Worm (Caenorhabditis elegans): ENCODE results near the gene pxl-1.

ce11 chrIII:5938790-5939452 lies 43.1 kb upstream of the pxl-1 start:
- peak; percentile 26 for TF ChIP-seq snpc-1.3 (tag; optimal IDR thresholded peaks at IDR 0.05; ENCODE audit: insufficient read depth)
- TF ChIP-seq nhr-80 (tag; optimal IDR thresholded peaks at IDR 0.05), result peak; percentile 46
- TF ChIP-seq F10E7.11 (tag; optimal IDR thresholded peaks at IDR 0.05), result no peak
- no peak for TF ChIP-seq F52B5.7 (tag; optimal IDR thresholded peaks at IDR 0.05)
- TF ChIP-seq zim-3 (tag; optimal IDR thresholded peaks at IDR 0.05), result no peak
- no peak for TF ChIP-seq nhr-120 (GFP tag; IDR thresholded peaks at IDR 0.05)
- TF ChIP-seq lsl-1 (GFP tag; optimal IDR thresholded peaks at IDR 0.05), result peak; percentile 89
- no peak for TF ChIP-seq nfya-1 (tag; optimal IDR thresholded peaks at IDR 0.05; ENCODE audit: borderline replicate concordance, insufficient read depth)
- TF ChIP-seq unc-62 (GFP tag; optimal IDR thresholded peaks at IDR 0.05), result peak; percentile 87
- TF ChIP-seq ztf-26 (tag; optimal IDR thresholded peaks at IDR 0.05), result no peak
- TF ChIP-seq atf-7 (tag; optimal IDR thresholded peaks at IDR 0.05), result no peak

All from whole organism, young adult.